Worm (Caenorhabditis elegans) whole organism, L4/young adult: ENCODE results near the gene ZK822.10.

Source experiments
- W03F9.2 ChIP-seq: fragments of 150-350 bp; optimal IDR thresholded peaks from 2 replicates; lab custom pipeline; 2014; ENCODE audit warnings: missing biosample characterization, missing genetic modification characterization
- him-1 ChIP-seq: sonication (generic microtip); optimal IDR thresholded peaks from 2 replicates; lab custom pipeline; 2016; ENCODE audit warnings: missing genotype, missing genetic modification reagents, missing genetic modification characterization, missing compliant biosample characterization

DNA sequence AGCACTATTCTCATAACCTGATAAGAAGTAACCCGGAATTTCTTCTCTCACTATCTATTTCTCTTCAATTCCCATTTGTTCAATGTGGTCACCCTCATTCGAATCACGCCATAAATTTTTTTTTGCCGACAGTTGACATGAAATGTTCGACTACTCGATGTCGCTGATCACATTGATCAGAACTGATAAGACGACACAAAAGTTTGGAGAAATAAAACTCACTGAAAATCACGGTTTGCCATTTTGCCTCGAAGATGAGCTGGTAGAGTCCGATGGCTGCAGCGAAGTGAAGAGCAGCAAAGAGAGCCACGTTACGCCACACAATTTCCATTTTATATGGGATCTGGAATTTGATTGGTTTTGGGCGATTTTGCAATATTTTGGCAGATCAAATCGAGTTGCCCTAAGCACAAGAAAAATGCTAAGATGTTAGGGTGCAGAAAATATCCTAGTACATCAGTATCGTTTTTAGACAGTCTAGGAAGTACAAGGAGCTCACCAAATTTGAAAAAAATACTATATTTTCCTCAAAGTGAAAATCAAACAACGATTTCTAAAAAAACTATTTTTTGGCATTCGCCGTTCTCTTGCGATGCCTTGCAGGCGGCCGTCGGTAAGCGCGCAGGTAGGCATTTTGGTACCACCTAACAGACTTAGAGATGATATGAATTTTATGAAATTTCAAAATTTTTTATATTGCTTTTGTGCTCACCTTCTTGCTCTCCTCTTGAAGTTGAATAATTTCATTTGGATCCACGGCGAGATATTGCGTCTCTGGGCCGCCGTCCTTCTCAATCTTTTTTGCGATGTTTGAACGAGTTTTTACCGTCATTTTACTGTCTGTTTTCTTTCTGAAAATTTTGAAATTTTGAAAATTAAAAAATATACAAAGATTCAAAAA is 1.9 kb upstream of the ZK822.10 start, which contains the start of gene fat-6:
- TF ChIP-seq him-1 (tag; lab: Kevin White, UChicago): no peak
- no peak for TF ChIP-seq W03F9.2 (tag; lab: Kevin White, UChicago)
